Fruit fly (Drosophila melanogaster) whole organism, embryonic: ENCODE measurements around the gene Polr2D.
A peak's percentile ranks its signal among the peaks of the same experiment; 100 is the strongest.

Source experiments
- BEAF-32 ChIP-seq: fragments of 200-800 bp; sonication (Bioruptor generic); optimal IDR thresholded peaks from 3 replicates; lab custom pipeline; 2017; ENCODE audit warnings: missing biosample characterization, missing genetic modification characterization, mild to moderate bottlenecking, moderate library complexity, missing genetic modification reagents
- Bgb ChIP-seq: fragments of 200-800 bp; sonication (Bioruptor generic); IDR thresholded peaks from 2 replicates; pipeline ENCODE4 v1.3.6; 2022; ENCODE audit warnings: missing biosample characterization, missing genetic modification characterization; ENCODE audit not compliant: partially characterized antibody
- C15 ChIP-seq: fragments of 200-800 bp; sonication (Bioruptor generic); IDR thresholded peaks from 3 replicates; pipeline ENCODE4 v1.3.6; 2022; ENCODE audit warnings: missing biosample characterization, missing genetic modification characterization
- CG11696 ChIP-seq: fragments of 200-800 bp; sonication (Bioruptor generic); IDR thresholded peaks from 2 replicates; pipeline ENCODE4 v1.3.6; 2022; ENCODE audit warnings: missing biosample characterization, missing genetic modification characterization
- CG12104 ChIP-seq: fragments of 200-800 bp; sonication (Bioruptor generic); optimal IDR thresholded peaks from 3 replicates; lab custom pipeline; 2016; ENCODE audit warnings: missing biosample characterization, missing genetic modification characterization
- CG12391 ChIP-seq: fragments of 200-800 bp; sonication (Bioruptor generic); optimal IDR thresholded peaks from 3 replicates; lab custom pipeline; 2018; ENCODE audit warnings: missing biosample characterization, mild to moderate bottlenecking, missing genetic modification characterization, moderate library complexity
- CG12769 ChIP-seq: fragments of 200-800 bp; sonication (Bioruptor generic); optimal IDR thresholded peaks from 2 replicates; lab custom pipeline; 2019; ENCODE audit warnings: missing biosample characterization, mild to moderate bottlenecking, missing genetic modification characterization, moderate library complexity
- CG13424 ChIP-seq: fragments of 200-800 bp; sonication (Bioruptor generic); optimal IDR thresholded peaks from 2 replicates; lab custom pipeline; 2019; ENCODE audit warnings: missing biosample characterization, mild to moderate bottlenecking, missing genetic modification characterization, moderate library complexity
- CG15514 ChIP-seq: fragments of 200-800 bp; sonication (Bioruptor generic); optimal IDR thresholded peaks from 3 replicates; lab custom pipeline; 2017; ENCODE audit warnings: missing biosample characterization, missing genetic modification characterization, mild to moderate bottlenecking, moderate library complexity, missing genetic modification reagents
- CG16815 ChIP-seq: fragments of 200-800 bp; sonication (Bioruptor generic); optimal IDR thresholded peaks from 3 replicates; lab custom pipeline; 2017; ENCODE audit warnings: missing biosample characterization, mild to moderate bottlenecking, missing genetic modification characterization
- CG18764 ChIP-seq: fragments of 200-800 bp; sonication (Bioruptor generic); optimal IDR thresholded peaks from 3 replicates; lab custom pipeline; 2016; ENCODE audit warnings: missing biosample characterization, missing genetic modification characterization
- CG2120 ChIP-seq: fragments of 200-800 bp; sonication (Bioruptor generic); optimal IDR thresholded peaks from 3 replicates; lab custom pipeline; 2016; ENCODE audit warnings: missing biosample characterization, missing genetic modification characterization
- CG2202 ChIP-seq: fragments of 200-800 bp; sonication (Bioruptor generic); optimal IDR thresholded peaks from 2 replicates; lab custom pipeline; 2018; ENCODE audit warnings: missing biosample characterization, mild to moderate bottlenecking, missing genetic modification characterization
- CG2889 ChIP-seq: fragments of 200-800 bp; sonication (Bioruptor generic); IDR thresholded peaks from 3 replicates; pipeline ENCODE4 v1.3.6; 2022; ENCODE audit warnings: missing biosample characterization, missing genetic modification characterization
- CG33557 ChIP-seq: fragments of 200-800 bp; sonication (Bioruptor generic); optimal IDR thresholded peaks from 2 replicates; lab custom pipeline; 2019; ENCODE audit warnings: missing biosample characterization, mild to moderate bottlenecking, missing genetic modification characterization, moderate library complexity
- CG34376 ChIP-seq: fragments of 200-800 bp; sonication (Bioruptor generic); optimal IDR thresholded peaks from 2 replicates; lab custom pipeline; 2018; ENCODE audit warnings: missing biosample characterization, mild to moderate bottlenecking, missing genetic modification characterization
- CG4854 ChIP-seq: fragments of 200-800 bp; sonication (Bioruptor generic); optimal IDR thresholded peaks from 2 replicates; lab custom pipeline; 2016; ENCODE audit warnings: missing biosample characterization, missing genetic modification characterization, inconsistent platforms
- CG5180 ChIP-seq: fragments of 200-800 bp; sonication (Bioruptor generic); optimal IDR thresholded peaks from 3 replicates; lab custom pipeline; 2017; ENCODE audit warnings: missing biosample characterization, missing genetic modification characterization, mild to moderate bottlenecking, moderate library complexity, missing genetic modification reagents
- CG7271 ChIP-seq: fragments of 200-800 bp; sonication (Bioruptor generic); optimal IDR thresholded peaks from 2 replicates; lab custom pipeline; 2018; ENCODE audit warnings: missing biosample characterization, mild to moderate bottlenecking, missing genetic modification characterization, moderate library complexity
- CG8388 ChIP-seq: fragments of 200-800 bp; sonication (Bioruptor generic); optimal IDR thresholded peaks from 2 replicates; lab custom pipeline; 2019; ENCODE audit warnings: missing biosample characterization, mild to moderate bottlenecking, missing genetic modification characterization, moderate library complexity
- CG9215 ChIP-seq: fragments of 200-800 bp; sonication (Bioruptor generic); IDR thresholded peaks from 2 replicates; pipeline ENCODE4 v1.3.6; 2022; ENCODE audit warnings: missing biosample characterization, missing genetic modification characterization
- CG9727 ChIP-seq: fragments of 200-800 bp; sonication (Bioruptor generic); optimal IDR thresholded peaks from 3 replicates; lab custom pipeline; 2017; ENCODE audit warnings: missing biosample characterization, mild to moderate bottlenecking, missing genetic modification characterization
- D19A ChIP-seq: fragments of 200-800 bp; optimal IDR thresholded peaks from 3 replicates; lab custom pipeline; 2019; ENCODE audit warnings: missing biosample characterization, mild to moderate bottlenecking, missing genetic modification characterization, moderate library complexity
- Dll ChIP-seq: fragments of 200-800 bp; sonication (Bioruptor generic); IDR thresholded peaks from 4 replicates; pipeline ENCODE4 v1.3.6; 2022; ENCODE audit warnings: missing biosample characterization, missing genetic modification characterization; ENCODE audit not compliant: partially characterized antibody
- Lpt ChIP-seq: fragments of >200 bp; optimal IDR thresholded peaks from 2 replicates; lab custom pipeline; 2018; ENCODE audit warnings: missing biosample characterization, missing genetic modification characterization
- Mes4 ChIP-seq: fragments of 200-800 bp; sonication (Bioruptor generic); optimal IDR thresholded peaks from 2 replicates; lab custom pipeline; 2016; ENCODE audit warnings: missing biosample characterization, missing genetic modification characterization
- Neu2 ChIP-seq: fragments of 200-800 bp; sonication (Bioruptor generic); optimal IDR thresholded peaks from 3 replicates; lab custom pipeline; 2016; ENCODE audit warnings: missing biosample characterization, missing genetic modification characterization, borderline replicate concordance
- Opbp ChIP-seq: fragments of 200-800 bp; sonication (Bioruptor generic); IDR thresholded peaks from 3 replicates; pipeline ENCODE4 v1.3.6; 2022; ENCODE audit warnings: missing biosample characterization, missing genetic modification characterization; ENCODE audit not compliant: partially characterized antibody
- bbx ChIP-seq: fragments of 200-800 bp; sonication (Bioruptor generic); IDR thresholded peaks from 2 replicates; pipeline ENCODE4 v1.3.6; 2022; ENCODE audit warnings: missing biosample characterization, missing genetic modification characterization; ENCODE audit not compliant: partially characterized antibody
- bsh ChIP-seq, 2 experiments: fragments of 200-800 bp; sonication (Bioruptor generic); optimal IDR thresholded peaks; 2 replicates each; lab custom pipeline; 2017 to 2018; ENCODE audit warnings: mild to moderate bottlenecking in 2 of 2, missing biosample characterization in 2 of 2, missing genetic modification characterization in 2 of 2, moderate library complexity in 1 of 2
- dmrt99B ChIP-seq: fragments of 200-800 bp; sonication (Bioruptor generic); optimal IDR thresholded peaks from 2 replicates; lab custom pipeline; 2018; ENCODE audit warnings: missing biosample characterization, mild to moderate bottlenecking, missing genetic modification characterization, moderate library complexity
- ewg ChIP-seq: fragments of 200-800 bp; sonication (Bioruptor generic); optimal IDR thresholded peaks from 3 replicates; lab custom pipeline; 2017; ENCODE audit warnings: mild to moderate bottlenecking, missing biosample characterization, missing genetic modification reagents, missing genetic modification characterization
- gem ChIP-seq: fragments of 200-800 bp; sonication (Bioruptor generic); optimal IDR thresholded peaks from 2 replicates; lab custom pipeline; 2019; ENCODE audit warnings: missing biosample characterization, mild to moderate bottlenecking, missing genetic modification characterization, moderate library complexity
- gt ChIP-seq: fragments of 200-800 bp; sonication (Bioruptor generic); IDR thresholded peaks from 2 replicates; pipeline ENCODE4 v1.3.6; 2022; ENCODE audit warnings: missing biosample characterization, missing genetic modification characterization
- hbn ChIP-seq: fragments of 200-800 bp; sonication (Bioruptor generic); IDR thresholded peaks from 2 replicates; pipeline ENCODE4 v1.3.6; 2022; ENCODE audit warnings: missing biosample characterization, missing genetic modification characterization; ENCODE audit not compliant: partially characterized antibody
- hth ChIP-seq: fragments of >200 bp; optimal IDR thresholded peaks from 2 replicates; lab custom pipeline; 2017; ENCODE audit warnings: inconsistent platforms
- knrl ChIP-seq: fragments of 200-800 bp; sonication (Bioruptor generic); IDR thresholded peaks from 3 replicates; pipeline ENCODE4 v1.3.6; 2022; ENCODE audit warnings: missing biosample characterization, missing genetic modification characterization; ENCODE audit not compliant: partially characterized antibody
- mirr ChIP-seq: fragments of 200-800 bp; sonication (Bioruptor generic); optimal IDR thresholded peaks from 3 replicates; lab custom pipeline; 2018; ENCODE audit warnings: missing biosample characterization, mild to moderate bottlenecking, missing genetic modification characterization
- nerfin-1 ChIP-seq: fragments of 200-800 bp; sonication (Bioruptor generic); optimal IDR thresholded peaks from 3 replicates; lab custom pipeline; 2019; ENCODE audit warnings: missing biosample characterization, mild to moderate bottlenecking, missing genetic modification characterization, moderate library complexity
- otp ChIP-seq: fragments of 200-800 bp; sonication (Bioruptor generic); IDR thresholded peaks from 3 replicates; pipeline ENCODE4, ENCODE4 v1.3.6; 2022; ENCODE audit warnings: missing biosample characterization, missing genetic modification characterization
- pfk ChIP-seq: fragments of 200-800 bp; sonication (Bioruptor generic); optimal IDR thresholded peaks from 2 replicates; lab custom pipeline; 2018; ENCODE audit warnings: missing biosample characterization, mild to moderate bottlenecking, missing genetic modification characterization, moderate library complexity
- prd ChIP-seq, 3 experiments: fragments of >200 bp in 2 of 3; fragments of 200-800 bp in 1 of 3; sonication (Bioruptor generic) in 1 of 3; optimal IDR thresholded peaks in 2 of 3; IDR thresholded peaks in 1 of 3; 2 replicates in 2 of 3; 3 replicates in 1 of 3; pipeline versions ENCODE4 v1.3.6 to Lab custom; 2017 to 2022; ENCODE audit warnings: missing biosample characterization in 1 of 3, missing genetic modification characterization in 1 of 3
- pros ChIP-seq: fragments of 200-800 bp; sonication (Bioruptor generic); optimal IDR thresholded peaks from 3 replicates; lab custom pipeline; 2019; ENCODE audit warnings: missing biosample characterization, mild to moderate bottlenecking, missing genetic modification characterization, moderate library complexity
- salm ChIP-seq: fragments of 200-800 bp; sonication (Bioruptor generic); optimal IDR thresholded peaks from 2 replicates; lab custom pipeline; 2018; ENCODE audit warnings: missing biosample characterization, mild to moderate bottlenecking, missing genetic modification characterization
- sens-2 ChIP-seq: fragments of 200-800 bp; sonication (Bioruptor generic); IDR thresholded peaks from 2 replicates; pipeline ENCODE4 v1.3.6; 2022; ENCODE audit warnings: missing biosample characterization, missing genetic modification characterization
- slou ChIP-seq: fragments of 200-800 bp; sonication (Bioruptor generic); optimal IDR thresholded peaks from 3 replicates; lab custom pipeline; 2016; ENCODE audit warnings: missing biosample characterization, missing genetic modification characterization
- twi ChIP-seq: fragments of 200-800 bp; optimal IDR thresholded peaks from 2 replicates; lab custom pipeline; 2019; ENCODE audit warnings: missing biosample characterization, mild to moderate bottlenecking, missing genetic modification characterization, moderate library complexity

The Polr2D gene

dm6 chr3R:18298298-18298899 is 43.1 kb upstream of the Polr2D start (continued):
- TF ChIP-seq pros (peak; percentile 81), slou (no peak), CG2202 (tag; lab: Kevin White, UChicago) (no peak), Neu2 (GFP tag; lab: Kevin White, UChicago) (no peak), prd (optimal IDR thresholded peaks at IDR 0.05; lab: Kevin White, UChicago) (no peak), prd (GFP tag; IDR thresholded peaks at IDR 0.05; lab: Robert Waterston, UW) (peak; percentile 58), CG15514 (GFP tag; lab: Kevin White, UChicago) (peak; percentile 11), CG12769 (tag; lab: Kevin White, UChicago) (peak; percentile 16), sens-2 (GFP tag; lab: Robert Waterston, UW) (no peak), CG2120 (GFP tag; lab: Kevin White, UChicago) (no peak), CG7271 (tag; lab: Kevin White, UChicago) (no peak), CG9727 (GFP tag; lab: Kevin White, UChicago) (peak; percentile 6), gt (GFP tag; lab: Robert Waterston, UW) (no peak), Dll (GFP tag; lab: Robert Waterston, UW) (0 out of 4 replicates have a peak, but pooled peaks have one; percentile 5), CG13424 (tag; lab: Kevin White, UChicago) (no peak), CG18764 (GFP tag; lab: Kevin White, UChicago) (peak; percentile 2), twi (tag; lab: Kevin White, UChicago) (no peak), pfk (GFP tag; lab: Kevin White, UChicago) (no peak), mirr (peak; percentile 60), bsh (GFP tag; optimal IDR thresholded peaks at IDR 0.05; lab: Kevin White, UChicago) (peak in 1 of 2 experiments; percentile 4), CG16815 (GFP tag; lab: Kevin White, UChicago) (peak; percentile 6), gem (tag; lab: Kevin White, UChicago) (no peak), CG12391 (tag; lab: Kevin White, UChicago) (no peak), CG4854 (peak; percentile 29), CG33557 (GFP tag; lab: Kevin White, UChicago) (no peak), dmrt99B (tag; lab: Kevin White, UChicago) (no peak), ewg (peak; percentile 59), Opbp (GFP tag; lab: Robert Waterston, UW) (0 out of 3 replicates have a peak, but pooled peaks have one; percentile 18), otp (GFP tag; lab: Robert Waterston, UW) (peak; percentile 70; the same call in 1 of the 3 replicates), hth (lab: Kevin White, UChicago) (no peak), knrl (GFP tag; lab: Robert Waterston, UW) (no peak), Lpt (GFP tag; lab: Kevin White, UChicago) (no peak), D19A (tag; lab: Kevin White, UChicago) (no peak), salm (tag; lab: Kevin White, UChicago) (no peak), BEAF-32 (GFP tag; lab: Kevin White, UChicago) (no peak), nerfin-1 (tag; lab: Kevin White, UChicago) (peak; percentile 95), CG5180 (GFP tag; lab: Kevin White, UChicago) (no peak), CG9215 (no peak), hbn (no peak), CG12104 (no peak), CG8388 (GFP tag; lab: Kevin White, UChicago) (no peak), Bgb (GFP tag; lab: Robert Waterston, UW) (peak; percentile 28; the same call in 1 of the 2 replicates), CG34376 (GFP tag; lab: Kevin White, UChicago) (peak; percentile 50), bbx (GFP tag; lab: Robert Waterston, UW) (peak; percentile 23; the same call in 1 of the 2 replicates), C15 (GFP tag; lab: Robert Waterston, UW) (no peak), CG2889 (GFP tag; lab: Robert Waterston, UW) (0 out of 3 replicates have a peak, but pooled peaks have one; percentile 26), Mes4 (GFP tag; lab: Kevin White, UChicago) (no peak), CG11696 (GFP tag; lab: Robert Waterston, UW) (peak; percentile 98)
